Worm (Caenorhabditis elegans) whole organism, L1 larva: ENCODE measurements around the gene T14B4.3.

Experiments
- dpl-1 ChIP-seq, 3 experiments: fragments of 150-350 bp in 2 of 3; sonication (generic microtip) in 1 of 3; optimal IDR thresholded peaks; 2 replicates each; lab custom pipeline; 2014 to 2017; ENCODE audit warnings: missing biosample characterization in 3 of 3, missing genetic modification characterization in 3 of 3, missing genetic modification reagents in 3 of 3
- hlh-17 ChIP-seq: fragments of 200-800 bp; sonication (Bioruptor generic); optimal IDR thresholded peaks from 2 replicates; lab custom pipeline; 2018; ENCODE audit warnings: missing genetic modification characterization, mild to moderate bottlenecking, missing compliant biosample characterization, moderate library complexity, borderline replicate concordance

DNA sequence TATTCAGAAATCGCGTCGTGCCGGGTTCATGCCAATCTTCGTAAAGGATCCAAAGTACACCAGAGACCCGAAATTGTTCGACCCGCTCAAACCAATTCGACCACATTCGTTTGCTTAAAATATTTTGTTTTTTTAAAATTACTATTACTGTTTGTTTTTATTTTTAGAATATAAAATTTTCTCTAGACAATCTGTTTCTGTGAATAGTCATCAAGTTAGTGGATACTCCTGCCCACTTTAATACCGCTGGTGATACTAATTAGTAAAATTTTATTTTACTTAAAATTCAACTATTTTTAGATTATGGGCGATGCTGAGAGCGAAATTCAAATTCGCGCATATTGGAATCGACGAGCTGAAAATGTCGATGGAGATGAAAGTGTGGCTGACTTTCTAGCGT, 1.9 kb downstream of the T14B4.3 start, which contains the start of gene T14B4.1:
- no peak for TF ChIP-seq dpl-1 (GFP tag; optimal IDR thresholded peaks at IDR 0.05; lab: Kevin White, UChicago)
- no peak for TF ChIP-seq hlh-17 (GFP tag; lab: Kevin White, UChicago)
